Fruit fly (Drosophila melanogaster) whole organism, embryonic: ENCODE results near the gene CG14196.

Experiments
- Atf-2 ChIP-seq: fragments of 200-800 bp; sonication (Bioruptor generic); optimal IDR thresholded peaks from 2 replicates; lab custom pipeline; 2016; ENCODE audit warnings: missing biosample characterization, missing genetic modification characterization
- B-H2 ChIP-seq: fragments of 200-800 bp; sonication (Bioruptor generic); optimal IDR thresholded peaks from 2 replicates; lab custom pipeline; 2018; ENCODE audit warnings: missing biosample characterization, mild to moderate bottlenecking, missing genetic modification characterization
- Bteb2 ChIP-seq: fragments of 200-800 bp; sonication (Bioruptor generic); optimal IDR thresholded peaks from 2 replicates; lab custom pipeline; 2016; ENCODE audit warnings: missing biosample characterization, missing genetic modification characterization
- CG11723 ChIP-seq: fragments of 200-800 bp; sonication (Bioruptor generic); optimal IDR thresholded peaks from 2 replicates; lab custom pipeline; 2017; ENCODE audit warnings: missing biosample characterization, mild to moderate bottlenecking, missing genetic modification characterization
- CG12104 ChIP-seq: fragments of 200-800 bp; sonication (Bioruptor generic); optimal IDR thresholded peaks from 3 replicates; lab custom pipeline; 2016; ENCODE audit warnings: missing biosample characterization, missing genetic modification characterization
- CG14014 ChIP-seq: fragments of 200-800 bp; sonication (Bioruptor generic); IDR thresholded peaks from 2 replicates; pipeline ENCODE4 v1.3.6; 2022; ENCODE audit warnings: missing biosample characterization, missing genetic modification characterization
- CG15696 ChIP-seq: fragments of 200-800 bp; sonication (Bioruptor generic); optimal IDR thresholded peaks from 2 replicates; lab custom pipeline; 2019; ENCODE audit warnings: missing biosample characterization, mild to moderate bottlenecking, missing genetic modification characterization, moderate library complexity
- CG16815 ChIP-seq: fragments of 200-800 bp; sonication (Bioruptor generic); optimal IDR thresholded peaks from 3 replicates; lab custom pipeline; 2017; ENCODE audit warnings: missing biosample characterization, mild to moderate bottlenecking, missing genetic modification characterization
- CG18599 ChIP-seq: fragments of 200-800 bp; sonication (Bioruptor generic); optimal IDR thresholded peaks from 3 replicates; lab custom pipeline; 2017; ENCODE audit warnings: missing biosample characterization, missing genetic modification characterization, mild to moderate bottlenecking, moderate library complexity, missing genetic modification reagents
- CG18619 ChIP-seq: fragments of 200-800 bp; sonication (Bioruptor generic); optimal IDR thresholded peaks from 3 replicates; lab custom pipeline; 2017; ENCODE audit warnings: missing biosample characterization, mild to moderate bottlenecking, missing genetic modification characterization
- CG2875 ChIP-seq: fragments of 200-800 bp; sonication (Bioruptor generic); optimal IDR thresholded peaks from 2 replicates; lab custom pipeline; 2017; ENCODE audit warnings: missing biosample characterization, mild to moderate bottlenecking, missing genetic modification characterization, missing genetic modification reagents
- CG31441 ChIP-seq: fragments of 200-800 bp; sonication (Bioruptor generic); IDR thresholded peaks from 2 replicates; pipeline ENCODE4 v1.3.6; 2022; ENCODE audit warnings: missing biosample characterization, missing genetic modification characterization
- CG43689 ChIP-seq: fragments of 200-800 bp; sonication (Bioruptor generic); IDR thresholded peaks from 2 replicates; pipeline ENCODE4 v1.3.6; 2022; ENCODE audit warnings: missing biosample characterization, missing genetic modification characterization
- CG6683 ChIP-seq: fragments of 200-800 bp; sonication (Bioruptor generic); optimal IDR thresholded peaks from 2 replicates; lab custom pipeline; 2017; ENCODE audit warnings: missing biosample characterization, mild to moderate bottlenecking, missing genetic modification characterization, missing genetic modification reagents
- CG6813 ChIP-seq: fragments of 200-800 bp; sonication (Bioruptor generic); optimal IDR thresholded peaks from 2 replicates; lab custom pipeline; 2017; ENCODE audit warnings: missing biosample characterization, missing genetic modification characterization, mild to moderate bottlenecking, moderate library complexity, missing genetic modification reagents
- CG8359 ChIP-seq: fragments of 200-800 bp; sonication (Bioruptor generic); optimal IDR thresholded peaks from 2 replicates; lab custom pipeline; 2017; ENCODE audit warnings: missing biosample characterization, mild to moderate bottlenecking, missing genetic modification characterization, borderline replicate concordance
- CG8944 ChIP-seq: fragments of 200-800 bp; sonication (Bioruptor generic); optimal IDR thresholded peaks from 3 replicates; lab custom pipeline; 2016; ENCODE audit warnings: missing biosample characterization, missing genetic modification characterization
- CG9797 ChIP-seq: fragments of 200-800 bp; sonication (Bioruptor generic); optimal IDR thresholded peaks from 3 replicates; lab custom pipeline; 2018; ENCODE audit warnings: missing biosample characterization, mild to moderate bottlenecking, missing genetic modification characterization
- CG9817 ChIP-seq: fragments of 200-800 bp; sonication (Bioruptor generic); optimal IDR thresholded peaks from 2 replicates; lab custom pipeline; 2018; ENCODE audit warnings: missing biosample characterization, mild to moderate bottlenecking, missing genetic modification characterization, moderate library complexity
- Deaf1 ChIP-seq: fragments of 200-800 bp; optimal IDR thresholded peaks from 3 replicates; lab custom pipeline; 2019; ENCODE audit warnings: missing biosample characterization, mild to moderate bottlenecking, missing genetic modification characterization, moderate library complexity
- Drgx ChIP-seq: fragments of 200-800 bp; sonication (Bioruptor generic); IDR thresholded peaks from 2 replicates; pipeline ENCODE4 v1.3.6; 2022; ENCODE audit warnings: missing biosample characterization, missing genetic modification characterization
- E2f2 ChIP-seq: fragments of 200-800 bp; sonication (Bioruptor generic); IDR thresholded peaks from 2 replicates; pipeline ENCODE4 v1.3.6; 2022; ENCODE audit warnings: missing biosample characterization, missing genetic modification characterization
- ERR ChIP-seq: fragments of 200-800 bp; sonication (Bioruptor generic); optimal IDR thresholded peaks from 2 replicates; lab custom pipeline; 2016; ENCODE audit warnings: missing biosample characterization, missing genetic modification characterization
- Ets65A ChIP-seq: fragments of 200-800 bp; sonication (Bioruptor generic); peaks from one replicate; lab custom pipeline; 2016; ENCODE audit warnings: missing biosample characterization, missing genetic modification characterization
- Ets97D ChIP-seq: fragments of 200-800 bp; sonication (Bioruptor generic); optimal IDR thresholded peaks from 3 replicates; lab custom pipeline; 2016; ENCODE audit warnings: missing biosample characterization, missing genetic modification characterization
- Fer3 ChIP-seq: fragments of 200-800 bp; sonication (Bioruptor generic); optimal IDR thresholded peaks from 2 replicates; lab custom pipeline; 2018; ENCODE audit warnings: missing biosample characterization, mild to moderate bottlenecking, missing genetic modification characterization, moderate library complexity
- Gug ChIP-seq: fragments of 200-800 bp; sonication (Bioruptor generic); IDR thresholded peaks from 4 replicates; pipeline ENCODE4 v1.3.6; 2022; ENCODE audit warnings: missing biosample characterization, missing genetic modification characterization
- Hmr ChIP-seq: fragments of 200-800 bp; sonication (Bioruptor generic); optimal IDR thresholded peaks from 3 replicates; lab custom pipeline; 2017; ENCODE audit warnings: mild to moderate bottlenecking, missing biosample characterization, missing genetic modification reagents, missing genetic modification characterization
- Hr3 ChIP-seq: fragments of 200-800 bp; sonication (Bioruptor generic); optimal IDR thresholded peaks from 3 replicates; lab custom pipeline; 2016; ENCODE audit warnings: missing biosample characterization, missing genetic modification characterization
- Jarid2 ChIP-seq: fragments of 200-800 bp; sonication (Bioruptor generic); optimal IDR thresholded peaks from 3 replicates; lab custom pipeline; 2017; ENCODE audit warnings: mild to moderate bottlenecking, missing biosample characterization, missing genetic modification reagents, missing genetic modification characterization
- Optix ChIP-seq: fragments of 200-800 bp; sonication (Bioruptor generic); IDR thresholded peaks from 3 replicates; pipeline ENCODE4 v1.3.6; 2022; ENCODE audit warnings: missing biosample characterization, missing genetic modification characterization
- Rfx ChIP-seq: fragments of 200-800 bp; sonication (Bioruptor generic); IDR thresholded peaks from 2 replicates; pipeline ENCODE4 v1.3.6; 2022; ENCODE audit warnings: missing biosample characterization, missing genetic modification characterization
- Sry-δ ChIP-seq: fragments of 200-800 bp; sonication (Bioruptor generic); optimal IDR thresholded peaks from 2 replicates; lab custom pipeline; 2016; ENCODE audit warnings: missing biosample characterization, missing genetic modification characterization
- TFAM ChIP-seq: fragments of 200-800 bp; sonication (Bioruptor generic); optimal IDR thresholded peaks from 2 replicates; lab custom pipeline; 2017; ENCODE audit warnings: missing biosample characterization, missing genetic modification characterization, inconsistent platforms
- aop ChIP-seq: fragments of 200-800 bp; sonication (Bioruptor generic); IDR thresholded peaks from 2 replicates; pipeline ENCODE4 v1.3.6; 2022; ENCODE audit warnings: missing biosample characterization, missing genetic modification characterization
- ci ChIP-seq: fragments of 200-800 bp; sonication (Bioruptor generic); IDR thresholded peaks from 3 replicates; pipeline ENCODE4 v1.3.6; 2022; ENCODE audit warnings: missing biosample characterization, missing genetic modification characterization
- cwo ChIP-seq: fragments of 200-800 bp; sonication (Bioruptor generic); optimal IDR thresholded peaks from 3 replicates; lab custom pipeline; 2017; ENCODE audit warnings: missing biosample characterization, missing genetic modification characterization, mild to moderate bottlenecking, moderate library complexity, missing genetic modification reagents
- dysf ChIP-seq: fragments of 200-800 bp; sonication (Bioruptor generic); IDR thresholded peaks from 3 replicates; pipeline ENCODE4 v1.3.6; 2022; ENCODE audit warnings: missing biosample characterization, missing genetic modification characterization
- eyg ChIP-seq: fragments of 200-800 bp; sonication (Bioruptor generic); optimal IDR thresholded peaks from 3 replicates; lab custom pipeline; 2016; ENCODE audit warnings: missing biosample characterization, missing genetic modification characterization
- fd3F ChIP-seq: fragments of 200-800 bp; sonication (Bioruptor generic); optimal IDR thresholded peaks from 2 replicates; lab custom pipeline; 2018; ENCODE audit warnings: missing biosample characterization, mild to moderate bottlenecking, missing genetic modification characterization, moderate library complexity
- gce ChIP-seq: fragments of 200-800 bp; sonication (Bioruptor generic); IDR thresholded peaks from 3 replicates; pipeline ENCODE4 v1.3.6; 2022; ENCODE audit warnings: missing biosample characterization, missing genetic modification characterization
- hbn ChIP-seq: fragments of 200-800 bp; sonication (Bioruptor generic); IDR thresholded peaks from 2 replicates; pipeline ENCODE4 v1.3.6; 2022; ENCODE audit warnings: missing biosample characterization, missing genetic modification characterization; ENCODE audit not compliant: partially characterized antibody
- insv ChIP-seq, 2 experiments: fragments of 200-800 bp; sonication (Bioruptor generic); optimal IDR thresholded peaks; 3 replicates each; lab custom pipeline; 2016 to 2018; ENCODE audit warnings: missing biosample characterization in 2 of 2, missing genetic modification characterization in 2 of 2
- mam ChIP-seq: fragments of 200-800 bp; sonication (Bioruptor generic); optimal IDR thresholded peaks from 3 replicates; lab custom pipeline; 2016; ENCODE audit warnings: missing biosample characterization, missing genetic modification characterization
- psq ChIP-seq: fragments of 200-800 bp; sonication (Bioruptor generic); optimal IDR thresholded peaks from 2 replicates; lab custom pipeline; 2017; ENCODE audit warnings: missing biosample characterization, missing genetic modification characterization
- row ChIP-seq: fragments of 200-800 bp; sonication (Bioruptor generic); IDR thresholded peaks from 3 replicates; pipeline ENCODE4 v1.3.6; 2022; ENCODE audit warnings: missing biosample characterization, missing genetic modification characterization
- scrt ChIP-seq: fragments of 200-800 bp; sonication (Bioruptor generic); optimal IDR thresholded peaks from 2 replicates; lab custom pipeline; 2018; ENCODE audit warnings: missing biosample characterization, mild to moderate bottlenecking, missing genetic modification characterization, moderate library complexity
- sens-2 ChIP-seq: fragments of 200-800 bp; sonication (Bioruptor generic); IDR thresholded peaks from 2 replicates; pipeline ENCODE4 v1.3.6; 2022; ENCODE audit warnings: missing biosample characterization, missing genetic modification characterization
- seq ChIP-seq: fragments of 200-800 bp; sonication (Bioruptor generic); IDR thresholded peaks from 2 replicates; pipeline ENCODE4 v1.3.6; 2022; ENCODE audit warnings: missing biosample characterization, missing genetic modification characterization
- tll ChIP-seq, 2 experiments: fragments of 200-800 bp in 1 of 2; fragments of >200 bp in 1 of 2; sonication (Bioruptor generic) in 1 of 2; optimal IDR thresholded peaks; 2 replicates each; lab custom pipeline; 2017 to 2019; ENCODE audit warnings: missing biosample characterization in 2 of 2, missing genetic modification characterization in 2 of 2, mild to moderate bottlenecking in 1 of 2, moderate library complexity in 1 of 2
- wek ChIP-seq: fragments of 200-800 bp; sonication (Bioruptor generic); optimal IDR thresholded peaks from 3 replicates; lab custom pipeline; 2018; ENCODE audit warnings: missing biosample characterization, mild to moderate bottlenecking, missing genetic modification characterization, moderate library complexity

CG14196 gene

DNA sequence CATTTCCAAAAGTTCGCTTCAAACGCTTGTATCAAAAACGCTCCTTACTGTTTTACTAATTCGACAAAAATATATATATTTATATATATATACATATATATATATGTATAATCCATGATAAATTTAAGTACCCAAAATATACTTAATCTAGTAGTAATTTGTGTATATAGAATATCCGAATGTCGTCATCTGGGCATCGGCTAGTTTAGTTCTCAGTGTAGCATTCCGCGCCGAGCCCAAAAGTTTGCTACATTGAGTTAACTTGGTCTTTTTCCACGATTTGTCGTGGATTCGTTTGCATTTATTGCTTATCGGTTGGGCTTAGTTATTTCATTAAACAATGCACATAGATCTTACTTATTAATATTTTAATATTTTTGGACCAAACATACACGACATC is 39.6 kb upstream of the CG14196 start (continued):
- no peak for TF ChIP-seq scrt (GFP tag; lab: Kevin White, UChicago)
- no peak for TF ChIP-seq Ets97D (GFP tag; lab: Kevin White, UChicago)
- TF ChIP-seq CG9817 (tag; lab: Kevin White, UChicago), result no peak
- no peak for TF ChIP-seq ci (GFP tag; lab: Robert Waterston, UW)
- no peak for TF ChIP-seq CG16815 (GFP tag; lab: Kevin White, UChicago)
- no peak for TF ChIP-seq Drgx (GFP tag; lab: Robert Waterston, UW)
- no peak for TF ChIP-seq Sry-δ (GFP tag; lab: Kevin White, UChicago)
- no peak for TF ChIP-seq hbn (GFP tag; lab: Robert Waterston, UW)
- no peak for TF ChIP-seq CG6683 (GFP tag; lab: Kevin White, UChicago)
- TF ChIP-seq CG8359, result no peak
- TF ChIP-seq gce (GFP tag; lab: Robert Waterston, UW), result no peak
- TF ChIP-seq CG14014 (GFP tag; lab: Robert Waterston, UW), result 0 out of 2 replicates have a peak, but pooled peaks have one; percentile 22
- peak; percentile 37 for TF ChIP-seq CG6813 (GFP tag; lab: Kevin White, UChicago)
- peak; percentile 13; the same call in 1 of the 3 replicates for TF ChIP-seq dysf (GFP tag; lab: Robert Waterston, UW)
- no peak for TF ChIP-seq aop (GFP tag; lab: Robert Waterston, UW)
- TF ChIP-seq Atf-2 (GFP tag; lab: Kevin White, UChicago), result no peak
- TF ChIP-seq Hmr (GFP tag; lab: Kevin White, UChicago), result no peak
- TF ChIP-seq psq (GFP tag; lab: Kevin White, UChicago), result no peak
- no peak for TF ChIP-seq CG12104 (GFP tag; lab: Kevin White, UChicago)
- TF ChIP-seq CG8944 (GFP tag; lab: Kevin White, UChicago), result no peak
- no peak for TF ChIP-seq row (GFP tag; lab: Robert Waterston, UW)
- TF ChIP-seq ERR (GFP tag; lab: Kevin White, UChicago), result no peak
- no peak for TF ChIP-seq CG9797 (GFP tag; lab: Kevin White, UChicago)
- TF ChIP-seq Rfx (GFP tag; lab: Robert Waterston, UW), result peak; percentile 66
- TF ChIP-seq B-H2, result no peak
- TF ChIP-seq sens-2, result no peak
- TF ChIP-seq E2f2 (GFP tag; lab: Robert Waterston, UW), result no peak
- no peak for TF ChIP-seq CG2875
- TF ChIP-seq CG15696 (tag; lab: Kevin White, UChicago), result no peak
- TF ChIP-seq TFAM (GFP tag; lab: Kevin White, UChicago), result no peak
- TF ChIP-seq fd3F (GFP tag; lab: Kevin White, UChicago), result no peak
- TF ChIP-seq Hr3 (GFP tag; lab: Kevin White, UChicago), result peak; percentile 4
- TF ChIP-seq CG11723, result no peak
- TF ChIP-seq Deaf1 (tag; lab: Kevin White, UChicago), result no peak
- no peak for TF ChIP-seq Jarid2 (GFP tag; lab: Kevin White, UChicago)
- TF ChIP-seq Ets65A (GFP tag; lab: Kevin White, UChicago), result peak; percentile 66
- TF ChIP-seq eyg, result no peak
- TF ChIP-seq seq (GFP tag; lab: Robert Waterston, UW), result no peak
- no peak for TF ChIP-seq wek (GFP tag; lab: Kevin White, UChicago)
- no peak for TF ChIP-seq CG18599 (GFP tag; lab: Kevin White, UChicago)
- TF ChIP-seq Optix (GFP tag; lab: Robert Waterston, UW), result no peak
- no peak for TF ChIP-seq CG43689 (GFP tag; lab: Robert Waterston, UW)
- peak; percentile 38; the same call in 1 of the 2 replicates for TF ChIP-seq CG31441
- peak; percentile 14 for TF ChIP-seq Fer3 (tag; lab: Kevin White, UChicago)
- TF ChIP-seq CG18619, result no peak
- TF ChIP-seq Gug, result peak; percentile 28; the same call in 1 of the 4 replicates
- TF ChIP-seq tll (GFP tag; optimal IDR thresholded peaks at IDR 0.05; lab: Kevin White, UChicago), result no peak
- no peak for TF ChIP-seq Bteb2
- no peak for TF ChIP-seq insv (GFP tag; optimal IDR thresholded peaks at IDR 0.05; lab: Kevin White, UChicago)
- TF ChIP-seq cwo (GFP tag; lab: Kevin White, UChicago), result no peak
- no peak for TF ChIP-seq mam (GFP tag; lab: Kevin White, UChicago)
